Worm (Caenorhabditis elegans) whole organism, young adult: Measurements from ENCODE around the gene F47B8.10.

ENCODE experiments used
- F37B4.10 ChIP-seq: fragments of 200-800 bp; sonication (Bioruptor generic); IDR thresholded peaks from 2 replicates; pipeline ENCODE4 v1.3.6; 2022; ENCODE audit warnings: missing genetic modification characterization, missing compliant biosample characterization
- ceh-40 ChIP-seq: fragments of 200-800 bp; sonication (Bioruptor generic); IDR thresholded peaks from 2 replicates; pipeline ENCODE4 v1.3.6; 2022; ENCODE audit warnings: missing genetic modification characterization, missing compliant biosample characterization
- dpl-1 ChIP-seq: fragments of 150-350 bp; optimal IDR thresholded peaks from 2 replicates; lab custom pipeline; 2014; ENCODE audit warnings: missing biosample characterization, missing genetic modification reagents, missing genetic modification characterization
- ekl-4 ChIP-seq: fragments of 200-800 bp; sonication (Bioruptor generic); IDR thresholded peaks from 2 replicates; pipeline ENCODE4 v1.3.6; 2022; ENCODE audit warnings: missing genetic modification reagents, missing genetic modification characterization, missing compliant biosample characterization
- hlh-26 ChIP-seq: fragments of 200-800 bp; sonication (Bioruptor generic); conservative IDR thresholded peaks from 2 replicates; pipeline ENCODE4 v1.3.6; 2022; ENCODE audit warnings: missing genetic modification reagents, missing genetic modification characterization, missing compliant biosample characterization
- hmg-20 ChIP-seq: fragments of 200-800 bp; sonication (Bioruptor generic); IDR thresholded peaks from 2 replicates; pipeline ENCODE4 v1.3.6; 2022; ENCODE audit warnings: missing genetic modification reagents, missing genetic modification characterization, missing compliant biosample characterization
- hsf-1 ChIP-seq: fragments of 200-800 bp; sonication (Bioruptor generic); IDR thresholded peaks from 2 replicates; pipeline ENCODE4 v1.3.6; 2022; ENCODE audit warnings: missing genetic modification reagents, missing genetic modification characterization, missing compliant biosample characterization
- snpc-3.4 ChIP-seq: sonication (generic microtip); optimal IDR thresholded peaks from 2 replicates; lab custom pipeline; 2017; ENCODE audit warnings: missing genetic modification characterization, mild to moderate bottlenecking, missing compliant biosample characterization, antibody characterized with exemption, moderate library complexity, missing genotype, missing genetic modification reagents

- TF ChIP-seq F37B4.10 (GFP tag; lab: Robert Waterston, UW) (no peak), hsf-1 (GFP tag; lab: Robert Waterston, UW) (peak; percentile 35; the same call in 1 of the 2 replicates), ceh-40 (GFP tag; lab: Robert Waterston, UW) (no peak), dpl-1 (GFP tag; lab: Kevin White, UChicago) (no peak), hmg-20 (no peak), snpc-3.4 (tag; lab: Kevin White, UChicago) (no peak), ekl-4 (GFP tag; lab: Robert Waterston, UW) (no peak), hlh-26 (GFP tag; lab: Robert Waterston, UW) (no peak)
Measured at ce11 chrV:14351629-14352028, 9.9 kb downstream of the F47B8.10 start, which contains the start of gene vha-13.
